Worm (Caenorhabditis elegans) whole organism, young adult: ENCODE results near the gene Y102A11A.1.
A peak's percentile ranks its signal among the peaks of the same experiment; 100 is the strongest.

Experiments used
- B0019.2 ChIP-seq: fragments of 200-800 bp; sonication (Bioruptor generic); conservative IDR thresholded peaks from 2 replicates; pipeline ENCODE4 v1.3.6; 2022; ENCODE audit warnings: missing genetic modification reagents, missing genetic modification characterization, missing compliant biosample characterization
- D2030.7 ChIP-seq: fragments of 200-800 bp; sonication (Bioruptor generic); IDR thresholded peaks from 2 replicates; pipeline ENCODE4 v1.3.6; 2022; ENCODE audit warnings: missing genetic modification reagents, missing genetic modification characterization, missing compliant biosample characterization
- F22D6.2 ChIP-seq: sonication (generic microtip); optimal IDR thresholded peaks from 2 replicates; lab custom pipeline; 2016; ENCODE audit warnings: mild to moderate bottlenecking, missing genetic modification characterization, missing compliant biosample characterization
- F52B5.7 ChIP-seq: sonication (generic microtip); optimal IDR thresholded peaks from 2 replicates; lab custom pipeline; 2016; ENCODE audit warnings: mild to moderate bottlenecking, missing genetic modification characterization, missing compliant biosample characterization
- K12H6.12 ChIP-seq: fragments of 200-800 bp; sonication (Bioruptor generic); optimal IDR thresholded peaks from 2 replicates; lab custom pipeline; 2018; ENCODE audit warnings: mild to moderate bottlenecking, missing genetic modification characterization, missing compliant biosample characterization
- T26A5.8 ChIP-seq: sonication (generic microtip); optimal IDR thresholded peaks from 2 replicates; lab custom pipeline; 2016; ENCODE audit warnings: missing genetic modification characterization, missing compliant biosample characterization
- ama-1 ChIP-seq, 3 experiments: fragments of 150-350 bp in 1 of 3; sonication (generic microtip) in 2 of 3; optimal IDR thresholded peaks; 2 replicates each; lab custom pipeline; 2014 to 2018; ENCODE audit warnings: missing biosample characterization in 2 of 3, missing genetic modification characterization in 2 of 3, missing genetic modification reagents in 2 of 3
- cebp-1 ChIP-seq, 2 experiments: fragments of 200-800 bp in 1 of 2; sonication (Bioruptor generic) in 1 of 2; sonication (generic microtip) in 1 of 2; IDR thresholded peaks in 1 of 2; optimal IDR thresholded peaks in 1 of 2; 2 replicates each; pipeline versions ENCODE4 v1.3.6 to Lab custom; 2017 to 2022; ENCODE audit warnings: missing compliant biosample characterization in 2 of 2, missing genetic modification characterization in 2 of 2, mild to moderate bottlenecking in 1 of 2, missing genetic modification reagents in 1 of 2, moderate library complexity in 1 of 2
- dox-1 ChIP-seq: fragments of 200-800 bp; sonication (Bioruptor generic); IDR thresholded peaks from 2 replicates; pipeline ENCODE4 v1.3.6; 2022; ENCODE audit warnings: missing genetic modification reagents, missing genetic modification characterization, missing compliant biosample characterization
- egl-44 ChIP-seq: fragments of 200-800 bp; sonication (Bioruptor generic); IDR thresholded peaks from 2 replicates; pipeline ENCODE4 v1.3.6; 2022; ENCODE audit warnings: missing genetic modification reagents, missing genetic modification characterization, missing compliant biosample characterization
- him-1 ChIP-seq: sonication (generic microtip); optimal IDR thresholded peaks from 2 replicates; lab custom pipeline; 2016; ENCODE audit warnings: missing genotype, missing genetic modification reagents, missing genetic modification characterization, missing compliant biosample characterization
- hlh-12 ChIP-seq: sonication (generic microtip); optimal IDR thresholded peaks from 2 replicates; lab custom pipeline; 2016; ENCODE audit warnings: missing genetic modification characterization, missing compliant biosample characterization
- let-526 ChIP-seq: fragments of 200-800 bp; sonication (Bioruptor generic); IDR thresholded peaks from 2 replicates; pipeline ENCODE4 v1.3.6; 2022; ENCODE audit warnings: missing genetic modification reagents, missing genetic modification characterization, missing compliant biosample characterization
- lir-1 ChIP-seq: fragments of 200-800 bp; sonication (Bioruptor generic); conservative IDR thresholded peaks from 2 replicates; pipeline ENCODE4 v1.3.6; 2022; ENCODE audit warnings: missing genetic modification reagents, missing genetic modification characterization, missing compliant biosample characterization
- lsy-27 ChIP-seq: sonication (generic microtip); optimal IDR thresholded peaks from 2 replicates; lab custom pipeline; 2017; ENCODE audit warnings: missing genetic modification characterization, mild to moderate bottlenecking, missing compliant biosample characterization, antibody characterized with exemption, missing genotype, borderline replicate concordance; ENCODE audit not compliant: insufficient read depth
- madf-10 ChIP-seq: sonication (generic microtip); optimal IDR thresholded peaks from 2 replicates; lab custom pipeline; 2016; ENCODE audit warnings: mild to moderate bottlenecking, missing genetic modification characterization, missing compliant biosample characterization
- madf-8 ChIP-seq: fragments of 200-800 bp; sonication (Bioruptor generic); conservative IDR thresholded peaks from 2 replicates; pipeline ENCODE4 v1.3.6; 2022; ENCODE audit warnings: missing genetic modification reagents, missing genetic modification characterization, missing compliant biosample characterization
- mxl-1 ChIP-seq: sonication (generic microtip); optimal IDR thresholded peaks from 2 replicates; lab custom pipeline; 2016; ENCODE audit warnings: missing genetic modification characterization, missing compliant biosample characterization
- nfyb-1 ChIP-seq: fragments of 200-800 bp; sonication (Bioruptor generic); IDR thresholded peaks from 2 replicates; pipeline ENCODE4 v1.3.6; 2022; ENCODE audit warnings: missing genetic modification reagents, missing genetic modification characterization, missing compliant biosample characterization
- nhr-27 ChIP-seq: fragments of 200-800 bp; sonication (Bioruptor generic); optimal IDR thresholded peaks from 2 replicates; lab custom pipeline; 2018; ENCODE audit warnings: mild to moderate bottlenecking, missing genetic modification characterization, moderate library complexity, missing compliant biosample characterization
- nhr-80 ChIP-seq: sonication (generic microtip); optimal IDR thresholded peaks from 2 replicates; lab custom pipeline; 2016; ENCODE audit warnings: missing genetic modification characterization, missing compliant biosample characterization
- pbrm-1 ChIP-seq: fragments of 200-800 bp; sonication (Bioruptor generic); IDR thresholded peaks from 2 replicates; pipeline ENCODE4 v1.3.6; 2022; ENCODE audit warnings: missing genetic modification reagents, missing genetic modification characterization, missing compliant biosample characterization
- rpc-1 ChIP-seq, 2 experiments: fragments of 150-350 bp in 1 of 2; sonication (generic microtip) in 1 of 2; optimal IDR thresholded peaks; 2 replicates each; lab custom pipeline; 2014 to 2018; ENCODE audit warnings: missing biosample characterization in 1 of 2, missing genetic modification characterization in 1 of 2, missing genetic modification reagents in 1 of 2, missing genotype in 1 of 2
- sdz-38 ChIP-seq: sonication (generic microtip); optimal IDR thresholded peaks from 2 replicates; lab custom pipeline; 2016; ENCODE audit warnings: missing genotype, missing genetic modification characterization, missing compliant biosample characterization
- tbx-9 ChIP-seq: sonication (generic microtip); optimal IDR thresholded peaks from 2 replicates; lab custom pipeline; 2016; ENCODE audit warnings: borderline replicate concordance, missing genetic modification characterization, inconsistent platforms, missing compliant biosample characterization
- unc-62 ChIP-seq: fragments of 150-350 bp; optimal IDR thresholded peaks from 2 replicates; lab custom pipeline; 2014; ENCODE audit warnings: missing biosample characterization, missing genetic modification reagents, missing genetic modification characterization
- zfh-2 ChIP-seq: fragments of 200-800 bp; sonication (Bioruptor generic); conservative IDR thresholded peaks from 2 replicates; pipeline ENCODE4 v1.3.6; 2022; ENCODE audit warnings: missing genetic modification reagents, missing genetic modification characterization, missing compliant biosample characterization
- ztf-22 ChIP-seq: fragments of 200-800 bp; sonication (Bioruptor generic); optimal IDR thresholded peaks from 2 replicates; lab custom pipeline; 2018; ENCODE audit warnings: mild to moderate bottlenecking, missing genetic modification characterization, moderate library complexity, missing compliant biosample characterization
- ztf-25 ChIP-seq: fragments of 200-800 bp; sonication (Bioruptor generic); IDR thresholded peaks from 2 replicates; pipeline ENCODE4 v1.3.6; 2022; ENCODE audit warnings: missing genetic modification reagents, missing genetic modification characterization, missing compliant biosample characterization
- ztf-3 ChIP-seq: fragments of 200-800 bp; sonication (Bioruptor generic); optimal IDR thresholded peaks from 2 replicates; lab custom pipeline; 2018; ENCODE audit warnings: mild to moderate bottlenecking, missing genetic modification characterization, missing compliant biosample characterization

Gene Y102A11A.1

DNA sequence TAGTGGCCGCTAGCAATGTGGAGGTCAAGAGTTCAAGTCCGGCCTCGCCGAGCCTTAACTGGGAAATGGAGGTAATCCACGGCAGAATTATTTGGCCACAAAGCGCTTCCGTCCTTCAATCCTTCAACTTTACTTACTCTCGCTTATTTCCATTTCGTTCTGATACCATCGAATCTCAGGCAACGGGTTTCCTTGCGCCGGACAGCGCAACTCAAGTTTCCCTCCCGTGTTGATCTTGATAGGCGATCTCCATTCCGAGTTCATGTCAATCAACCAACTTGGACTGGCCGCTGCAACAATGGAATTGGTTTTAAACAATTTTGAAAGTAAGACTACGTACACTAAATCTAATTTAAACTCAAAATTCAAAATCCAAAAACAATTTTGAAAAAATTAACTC is 10.7 kb upstream of the Y102A11A.1 start:
- TF ChIP-seq ztf-3, result no peak
- no peak for TF ChIP-seq lir-1 (GFP tag; lab: Robert Waterston, UW)
- TF ChIP-seq rpc-1 (optimal IDR thresholded peaks at IDR 0.05; lab: Kevin White, UChicago), result no peak
- TF ChIP-seq rpc-1 (tag; optimal IDR thresholded peaks at IDR 0.05; lab: Kevin White, UChicago), result peak; percentile 26

ce11 chrX:2041448-2042138 is 10.0 kb upstream of the Y102A11A.1 start:
- TF ChIP-seq zfh-2 (GFP tag; lab: Robert Waterston, UW), result peak; percentile 33; the same call in 1 of the 2 replicates
- TF ChIP-seq D2030.7, result no peak

- TF ChIP-seq tbx-9 (tag; lab: Kevin White, UChicago), result no peak
These were observed 9.0 kb upstream of the Y102A11A.1 start for ce11 chrX:2042621-2043020.

ce11 chrX:2043224-2043623 is 8.4 kb upstream of the Y102A11A.1 start:
- no peak for TF ChIP-seq ztf-25 (GFP tag; lab: Robert Waterston, UW)
- peak; percentile 23 for TF ChIP-seq K12H6.12
- TF ChIP-seq, all 124 proteins: peak for 1

ce11 chrX:2044541-2045168 is 7.0 kb upstream of the Y102A11A.1 start:
- TF ChIP-seq madf-10 (tag; lab: Kevin White, UChicago) (no peak), lir-1 (GFP tag; lab: Robert Waterston, UW) (no peak), mxl-1 (no peak), egl-44 (GFP tag; lab: Robert Waterston, UW) (no peak), F52B5.7 (tag; lab: Kevin White, UChicago) (no peak)

ce11 chrX:2045603-2046002 is 6.0 kb upstream of the Y102A11A.1 start:
- no peak for TF ChIP-seq nhr-27 (tag; lab: Kevin White, UChicago)
- no peak for TF ChIP-seq dox-1
- TF ChIP-seq ama-1 (optimal IDR thresholded peaks at IDR 0.05; lab: Kevin White, UChicago), result no peak
- TF ChIP-seq ama-1 (GFP tag; optimal IDR thresholded peaks at IDR 0.05; lab: Kevin White, UChicago), result no peak
- TF ChIP-seq sdz-38 (tag; lab: Kevin White, UChicago), result no peak
- TF ChIP-seq cebp-1 (GFP tag; IDR thresholded peaks at IDR 0.05; lab: Robert Waterston, UW), result no peak
- TF ChIP-seq cebp-1 (tag; optimal IDR thresholded peaks at IDR 0.05; lab: Kevin White, UChicago), result no peak
- TF ChIP-seq F22D6.2 (tag; lab: Kevin White, UChicago), result no peak
- TF ChIP-seq K12H6.12, result no peak
- no peak for TF ChIP-seq nhr-80
- TF ChIP-seq pbrm-1 (GFP tag; lab: Robert Waterston, UW), result no peak
- no peak for TF ChIP-seq T26A5.8 (tag; lab: Kevin White, UChicago)
- no peak for TF ChIP-seq him-1

ce11 chrX:2046124-2046722 is 5.4 kb upstream of the Y102A11A.1 start, which contains the start of gene igcm-4:
Gene igcm-4, minus strand, starts transcription at chrX:2046360.
- TF ChIP-seq nfyb-1 (GFP tag; lab: Robert Waterston, UW) (0 out of 2 replicates have a peak, but pooled peaks have one; percentile 37), egl-44 (GFP tag; lab: Robert Waterston, UW) (peak; percentile 49; the same call in 1 of the 2 replicates), B0019.2 (GFP tag; lab: Robert Waterston, UW) (no peak), pbrm-1 (GFP tag; lab: Robert Waterston, UW) (no peak), hlh-12 (no peak), madf-8 (GFP tag; lab: Robert Waterston, UW) (no peak), unc-62 (peak; percentile 79), ztf-22 (GFP tag; lab: Kevin White, UChicago) (no peak), let-526 (no peak), lsy-27 (tag; lab: Kevin White, UChicago) (no peak)
- TF ChIP-seq, all 124 proteins: peak for 3
